Worm (Caenorhabditis elegans): Measurements from ENCODE around the gene drd-5.

DNA sequence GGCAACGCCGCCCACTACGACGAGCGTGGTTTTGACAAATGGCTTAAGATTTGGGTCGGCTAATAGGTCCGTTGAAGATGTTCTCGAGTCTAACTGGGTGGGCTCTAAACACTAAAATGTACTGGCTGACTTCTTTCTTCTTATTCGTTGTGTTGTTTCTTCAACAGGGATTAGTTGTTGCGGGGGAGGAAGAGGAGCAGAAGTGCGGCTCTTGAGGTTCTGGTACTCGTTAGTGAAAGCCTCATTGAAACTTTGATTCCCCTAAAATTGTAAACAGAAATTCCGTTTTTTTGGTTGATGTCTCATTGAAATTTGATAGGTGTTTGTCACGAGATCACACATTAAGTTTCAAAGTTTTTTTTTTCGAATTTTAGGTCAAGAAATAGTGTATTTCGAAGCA is 35.4 kb downstream of the drd-5 start:
- TF ChIP-seq him-1 (tag; optimal IDR thresholded peaks at IDR 0.05), result no peak
- no peak for TF ChIP-seq W03F9.2 (tag; optimal IDR thresholded peaks at IDR 0.05)
- no peak for TF ChIP-seq dao-5 (tag; optimal IDR thresholded peaks at IDR 0.05)

All from whole organism, L4/young adult.